Worm (Caenorhabditis elegans) whole organism, L3 larva: ENCODE measurements around the gene T28C6.5.

Source experiments
- R02D3.7 ChIP-seq: fragments of 150-350 bp; optimal IDR thresholded peaks from 2 replicates; lab custom pipeline; 2014; ENCODE audit warnings: missing biosample characterization, missing genetic modification characterization
- aly-2 ChIP-seq: fragments of 150-350 bp; optimal IDR thresholded peaks from 2 replicates; lab custom pipeline; 2014; ENCODE audit warnings: missing biosample characterization, missing genetic modification characterization
- ama-1 ChIP-seq: fragments of 150-350 bp; optimal IDR thresholded peaks from 2 replicates; lab custom pipeline; 2018
- ceh-28 ChIP-seq: fragments of 150-350 bp; optimal IDR thresholded peaks from 2 replicates; lab custom pipeline; 2014; ENCODE audit warnings: missing biosample characterization, missing genetic modification reagents, missing genetic modification characterization
- ceh-82 ChIP-seq: fragments of 150-350 bp; optimal IDR thresholded peaks from 2 replicates; lab custom pipeline; 2014; ENCODE audit warnings: missing biosample characterization, missing genetic modification characterization
- ceh-9 ChIP-seq: sonication (generic microtip); optimal IDR thresholded peaks from 2 replicates; lab custom pipeline; 2018; ENCODE audit warnings: missing biosample characterization, missing genetic modification characterization
- daf-12 ChIP-seq: fragments of 150-350 bp; optimal IDR thresholded peaks from 2 replicates; lab custom pipeline; 2014; ENCODE audit warnings: missing biosample characterization, missing genetic modification reagents, missing genetic modification characterization
- egl-27 ChIP-seq: sonication (generic microtip); optimal IDR thresholded peaks from 4 replicates; lab custom pipeline; 2017; ENCODE audit warnings: missing biosample characterization, missing genetic modification reagents, missing genetic modification characterization
- egl-5 ChIP-seq: fragments of 150-350 bp; optimal IDR thresholded peaks from 2 replicates; lab custom pipeline; 2017; ENCODE audit warnings: missing biosample characterization, missing genetic modification reagents, missing genetic modification characterization, inconsistent platforms
- elt-1 ChIP-seq: fragments of 150-350 bp; optimal IDR thresholded peaks from 2 replicates; lab custom pipeline; 2014; ENCODE audit warnings: missing biosample characterization, missing genetic modification characterization
- elt-2 ChIP-seq: sonication (generic microtip); optimal IDR thresholded peaks from 2 replicates; lab custom pipeline; 2016; ENCODE audit warnings: missing genetic modification reagents, mild to moderate bottlenecking, missing genetic modification characterization, missing compliant biosample characterization
- fkh-10 ChIP-seq: sonication (generic microtip); optimal IDR thresholded peaks from 2 replicates; lab custom pipeline; 2017; ENCODE audit warnings: missing biosample characterization, missing genetic modification reagents, missing genetic modification characterization
- fkh-2 ChIP-seq: fragments of 150-350 bp; optimal IDR thresholded peaks from 2 replicates; lab custom pipeline; 2014; ENCODE audit warnings: missing biosample characterization, missing genetic modification reagents, missing genetic modification characterization
- fos-1 ChIP-seq: fragments of 150-350 bp; optimal IDR thresholded peaks from 2 replicates; lab custom pipeline; 2014; ENCODE audit warnings: missing biosample characterization, missing genetic modification characterization
- hmg-11 ChIP-seq: sonication (generic microtip); optimal IDR thresholded peaks from 2 replicates; lab custom pipeline; 2016; ENCODE audit warnings: missing genetic modification characterization, missing compliant biosample characterization
- jun-1 ChIP-seq: fragments of 150-350 bp; optimal IDR thresholded peaks from 2 replicates; lab custom pipeline; 2014; ENCODE audit warnings: missing biosample characterization, missing genetic modification reagents, missing genetic modification characterization
- lin-15B ChIP-seq: fragments of 150-350 bp; optimal IDR thresholded peaks from 2 replicates; lab custom pipeline; 2014; ENCODE audit warnings: missing biosample characterization, missing genetic modification characterization
- lin-39 ChIP-seq: fragments of 150-350 bp; optimal IDR thresholded peaks from 2 replicates; lab custom pipeline; 2018; ENCODE audit warnings: missing biosample characterization, missing genetic modification reagents, missing genetic modification characterization
- lsy-12 ChIP-seq: sonication (generic microtip); optimal IDR thresholded peaks from 2 replicates; lab custom pipeline; 2016; ENCODE audit warnings: mild to moderate bottlenecking, missing genetic modification characterization, missing compliant biosample characterization
- mdl-1 ChIP-seq: fragments of 150-350 bp; optimal IDR thresholded peaks from 2 replicates; lab custom pipeline; 2014; ENCODE audit warnings: missing biosample characterization, missing genetic modification characterization
- mml-1 ChIP-seq: fragments of 150-350 bp; sonication (generic microtip); optimal IDR thresholded peaks from 3 replicates; lab custom pipeline; 2014; ENCODE audit warnings: missing biosample characterization, missing genetic modification characterization
- nfya-1 ChIP-seq: sonication (generic microtip); optimal IDR thresholded peaks from 2 replicates; lab custom pipeline; 2017; ENCODE audit warnings: missing genetic modification characterization, mild to moderate bottlenecking, missing compliant biosample characterization, antibody characterized with exemption, moderate library complexity; ENCODE audit not compliant: insufficient read depth
- nhr-11 ChIP-seq: fragments of 150-350 bp; optimal IDR thresholded peaks from 2 replicates; lab custom pipeline; 2014; ENCODE audit warnings: missing biosample characterization, missing genetic modification characterization
- nhr-12 ChIP-seq: fragments of 150-350 bp; optimal IDR thresholded peaks from 2 replicates; lab custom pipeline; 2014; ENCODE audit warnings: missing biosample characterization, missing genetic modification characterization
- nhr-23 ChIP-seq: fragments of 150-350 bp; optimal IDR thresholded peaks from 2 replicates; lab custom pipeline; 2014; ENCODE audit warnings: missing biosample characterization, missing genetic modification reagents, missing genetic modification characterization
- nhr-237 ChIP-seq: fragments of 150-350 bp; optimal IDR thresholded peaks from 2 replicates; lab custom pipeline; 2014; ENCODE audit warnings: missing biosample characterization, missing genetic modification characterization
- nhr-25 ChIP-seq: sonication (generic microtip); optimal IDR thresholded peaks from 2 replicates; lab custom pipeline; 2017; ENCODE audit warnings: missing biosample characterization, missing genetic modification characterization
- nhr-28 ChIP-seq: fragments of 150-350 bp; optimal IDR thresholded peaks from 2 replicates; lab custom pipeline; 2014; ENCODE audit warnings: missing biosample characterization, missing genetic modification characterization
- nhr-43 ChIP-seq: sonication (generic microtip); optimal IDR thresholded peaks from 2 replicates; lab custom pipeline; 2016; ENCODE audit warnings: mild to moderate bottlenecking, missing genetic modification characterization, missing compliant biosample characterization; ENCODE audit not compliant: poor library complexity, severe bottlenecking
- nhr-67 ChIP-seq: fragments of 150-350 bp; optimal IDR thresholded peaks from 2 replicates; lab custom pipeline; 2014; ENCODE audit warnings: missing biosample characterization, missing genetic modification characterization
- nhr-76 ChIP-seq: fragments of 150-350 bp; sonication (generic microtip); optimal IDR thresholded peaks from 5 replicates; lab custom pipeline; 2014; ENCODE audit warnings: missing biosample characterization, missing genetic modification characterization
- nhr-77 ChIP-seq: fragments of 150-350 bp; optimal IDR thresholded peaks from 2 replicates; lab custom pipeline; 2014; ENCODE audit warnings: missing biosample characterization, missing genetic modification characterization
- pha-4 ChIP-seq: fragments of 150-350 bp; optimal IDR thresholded peaks from 2 replicates; lab custom pipeline; 2014; ENCODE audit warnings: missing biosample characterization, missing genetic modification reagents, missing genetic modification characterization
- sea-2 ChIP-seq: fragments of 150-350 bp; sonication (generic microtip); optimal IDR thresholded peaks from 4 replicates; lab custom pipeline; 2014; ENCODE audit warnings: missing biosample characterization, missing genetic modification reagents, missing genetic modification characterization
- skn-1 ChIP-seq: fragments of 150-350 bp; optimal IDR thresholded peaks from 2 replicates; lab custom pipeline; 2014; ENCODE audit warnings: missing biosample characterization, missing genetic modification characterization
- snpc-4 ChIP-seq: fragments of 150-350 bp; optimal IDR thresholded peaks from 2 replicates; lab custom pipeline; 2014; ENCODE audit warnings: missing biosample characterization, missing genetic modification characterization
- tbx-2 ChIP-seq: sonication (generic microtip); optimal IDR thresholded peaks from 2 replicates; lab custom pipeline; 2016; ENCODE audit warnings: mild to moderate bottlenecking, missing genetic modification characterization, missing compliant biosample characterization
- zag-1 ChIP-seq: fragments of 150-350 bp; optimal IDR thresholded peaks from 2 replicates; lab custom pipeline; 2014; ENCODE audit warnings: missing biosample characterization, missing genetic modification characterization
- ztf-11 ChIP-seq: fragments of 150-350 bp; optimal IDR thresholded peaks from 2 replicates; lab custom pipeline; 2014; ENCODE audit warnings: missing biosample characterization, missing genetic modification characterization
- ztf-4 ChIP-seq: fragments of 150-350 bp; optimal IDR thresholded peaks from 2 replicates; lab custom pipeline; 2014; ENCODE audit warnings: missing biosample characterization, missing genetic modification characterization

Gene T28C6.5

ce11 chrIV:8867562-8867961, 46.3 kb downstream of the T28C6.5 start:
- TF ChIP-seq nhr-77 (no peak), nhr-23 (tag; lab: Kevin White, UChicago) (no peak), pha-4 (tag; lab: Kevin White, UChicago) (peak; percentile 11), elt-2 (tag; lab: Kevin White, UChicago) (peak; percentile 51)

DNA sequence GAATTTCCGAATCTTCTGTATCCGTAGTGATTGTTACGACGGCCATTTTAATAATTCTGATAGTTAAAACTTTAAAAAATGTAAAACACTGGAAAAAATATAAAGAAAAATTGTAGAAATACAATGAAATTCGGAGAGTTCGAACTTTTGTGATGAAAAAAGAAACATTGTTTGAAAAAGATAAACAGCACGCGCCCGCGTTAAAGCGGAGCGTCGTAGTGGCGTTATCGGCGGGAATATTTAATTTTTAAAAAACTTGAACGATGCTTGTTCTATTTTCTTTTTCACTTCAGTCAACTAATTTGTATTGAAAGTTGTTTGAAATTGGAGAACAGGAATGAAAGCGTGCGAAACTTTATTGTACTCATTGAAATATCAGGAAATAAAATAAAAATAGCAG, 48.4 kb downstream of the T28C6.5 start, which contains the start of gene npp-23:
TSS of gene npp-23 (minus strand) at position 56 of the 400 bp plus-strand sequence.
- TF ChIP-seq ceh-82 (tag; lab: Kevin White, UChicago): no peak
- no peak for TF ChIP-seq mml-1 (tag; lab: Kevin White, UChicago)
- no peak for TF ChIP-seq R02D3.7 (tag; lab: Kevin White, UChicago)
- TF ChIP-seq elt-1 (tag; lab: Kevin White, UChicago): no peak
- TF ChIP-seq fos-1 (tag; lab: Kevin White, UChicago): no peak
- TF ChIP-seq nhr-237 (tag; lab: Kevin White, UChicago): no peak
- TF ChIP-seq egl-27 (tag; lab: Kevin White, UChicago): no peak
- TF ChIP-seq nhr-77: no peak
- TF ChIP-seq ama-1 (lab: Kevin White, UChicago): no peak
- no peak for TF ChIP-seq ceh-28
- no peak for TF ChIP-seq nhr-28 (tag; lab: Kevin White, UChicago)
- TF ChIP-seq skn-1 (tag; lab: Kevin White, UChicago): no peak
- no peak for TF ChIP-seq lsy-12
- no peak for TF ChIP-seq ztf-11
- TF ChIP-seq mdl-1 (tag; lab: Kevin White, UChicago): no peak
- peak; percentile 49 for TF ChIP-seq lin-15B
- TF ChIP-seq tbx-2 (tag; lab: Kevin White, UChicago): no peak
- TF ChIP-seq daf-12 (tag; lab: Kevin White, UChicago): no peak
- no peak for TF ChIP-seq fkh-2
- no peak for TF ChIP-seq elt-2 (tag; lab: Kevin White, UChicago)
- no peak for TF ChIP-seq ztf-4
- TF ChIP-seq nhr-11 (tag; lab: Kevin White, UChicago): no peak
- TF ChIP-seq hmg-11 (tag; lab: Kevin White, UChicago): no peak
- TF ChIP-seq nfya-1 (tag; lab: Kevin White, UChicago): no peak
- TF ChIP-seq sea-2 (GFP tag; lab: Kevin White, UChicago): no peak
- TF ChIP-seq nhr-12: no peak
- peak; percentile 43 for TF ChIP-seq nhr-23 (tag; lab: Kevin White, UChicago)
- peak; percentile 9 for TF ChIP-seq nhr-25 (tag; lab: Kevin White, UChicago)
- no peak for TF ChIP-seq nhr-76
- TF ChIP-seq ceh-9 (tag; lab: Kevin White, UChicago): no peak
- no peak for TF ChIP-seq egl-5
- peak; percentile 65 for TF ChIP-seq snpc-4 (tag; lab: Kevin White, UChicago)
- no peak for TF ChIP-seq aly-2
- no peak for TF ChIP-seq jun-1 (tag; lab: Kevin White, UChicago)
- no peak for TF ChIP-seq nhr-43
- TF ChIP-seq fkh-10: no peak
- TF ChIP-seq pha-4 (tag; lab: Kevin White, UChicago): peak; percentile 75
- no peak for TF ChIP-seq lin-39 (tag; lab: Kevin White, UChicago)
- no peak for TF ChIP-seq nhr-67 (tag; lab: Kevin White, UChicago)
- TF ChIP-seq zag-1 (tag; lab: Kevin White, UChicago): no peak
